Worm (Caenorhabditis elegans) whole organism, L3 larva: ENCODE measurements around the gene bath-2.

Source experiments
- R02D3.7 ChIP-seq: fragments of 150-350 bp; optimal IDR thresholded peaks from 2 replicates; lab custom pipeline; 2014; ENCODE audit warnings: missing biosample characterization, missing genetic modification characterization
- ZK546.5 ChIP-seq: sonication (generic microtip); optimal IDR thresholded peaks from 2 replicates; lab custom pipeline; 2017; ENCODE audit warnings: missing biosample characterization, missing genetic modification characterization
- ama-1 ChIP-seq: fragments of 150-350 bp; optimal IDR thresholded peaks from 2 replicates; lab custom pipeline; 2018
- ceh-16 ChIP-seq: sonication (generic microtip); optimal IDR thresholded peaks from 2 replicates; lab custom pipeline; 2017; ENCODE audit warnings: missing biosample characterization, missing genetic modification characterization
- ceh-82 ChIP-seq: fragments of 150-350 bp; optimal IDR thresholded peaks from 2 replicates; lab custom pipeline; 2014; ENCODE audit warnings: missing biosample characterization, missing genetic modification characterization
- ceh-9 ChIP-seq: sonication (generic microtip); optimal IDR thresholded peaks from 2 replicates; lab custom pipeline; 2018; ENCODE audit warnings: missing biosample characterization, missing genetic modification characterization
- egl-27 ChIP-seq: sonication (generic microtip); optimal IDR thresholded peaks from 4 replicates; lab custom pipeline; 2017; ENCODE audit warnings: missing biosample characterization, missing genetic modification reagents, missing genetic modification characterization
- egl-5 ChIP-seq: fragments of 150-350 bp; optimal IDR thresholded peaks from 2 replicates; lab custom pipeline; 2017; ENCODE audit warnings: missing biosample characterization, missing genetic modification reagents, missing genetic modification characterization, inconsistent platforms
- elt-2 ChIP-seq: sonication (generic microtip); optimal IDR thresholded peaks from 2 replicates; lab custom pipeline; 2016; ENCODE audit warnings: missing genetic modification reagents, mild to moderate bottlenecking, missing genetic modification characterization, missing compliant biosample characterization
- elt-3 ChIP-seq, 3 experiments: fragments of 150-350 bp in 1 of 3; sonication (generic microtip) in 2 of 3; optimal IDR thresholded peaks; 2 replicates in 2 of 3; 4 replicates in 1 of 3; lab custom pipeline; 2014 to 2017; ENCODE audit warnings: missing biosample characterization in 3 of 3, missing genetic modification characterization in 3 of 3
- fkh-10 ChIP-seq: sonication (generic microtip); optimal IDR thresholded peaks from 2 replicates; lab custom pipeline; 2017; ENCODE audit warnings: missing biosample characterization, missing genetic modification reagents, missing genetic modification characterization
- fkh-2 ChIP-seq: fragments of 150-350 bp; optimal IDR thresholded peaks from 2 replicates; lab custom pipeline; 2014; ENCODE audit warnings: missing biosample characterization, missing genetic modification reagents, missing genetic modification characterization
- hmg-11 ChIP-seq: sonication (generic microtip); optimal IDR thresholded peaks from 2 replicates; lab custom pipeline; 2016; ENCODE audit warnings: missing genetic modification characterization, missing compliant biosample characterization
- jun-1 ChIP-seq: fragments of 150-350 bp; optimal IDR thresholded peaks from 2 replicates; lab custom pipeline; 2014; ENCODE audit warnings: missing biosample characterization, missing genetic modification reagents, missing genetic modification characterization
- lin-15B ChIP-seq: fragments of 150-350 bp; optimal IDR thresholded peaks from 2 replicates; lab custom pipeline; 2014; ENCODE audit warnings: missing biosample characterization, missing genetic modification characterization
- lin-39 ChIP-seq: fragments of 150-350 bp; optimal IDR thresholded peaks from 2 replicates; lab custom pipeline; 2018; ENCODE audit warnings: missing biosample characterization, missing genetic modification reagents, missing genetic modification characterization
- lsy-12 ChIP-seq: sonication (generic microtip); optimal IDR thresholded peaks from 2 replicates; lab custom pipeline; 2016; ENCODE audit warnings: mild to moderate bottlenecking, missing genetic modification characterization, missing compliant biosample characterization
- mdl-1 ChIP-seq: fragments of 150-350 bp; optimal IDR thresholded peaks from 2 replicates; lab custom pipeline; 2014; ENCODE audit warnings: missing biosample characterization, missing genetic modification characterization
- nfya-1 ChIP-seq: sonication (generic microtip); optimal IDR thresholded peaks from 2 replicates; lab custom pipeline; 2017; ENCODE audit warnings: missing genetic modification characterization, mild to moderate bottlenecking, missing compliant biosample characterization, antibody characterized with exemption, moderate library complexity; ENCODE audit not compliant: insufficient read depth
- nhr-11 ChIP-seq: fragments of 150-350 bp; optimal IDR thresholded peaks from 2 replicates; lab custom pipeline; 2014; ENCODE audit warnings: missing biosample characterization, missing genetic modification characterization
- nhr-23 ChIP-seq: fragments of 150-350 bp; optimal IDR thresholded peaks from 2 replicates; lab custom pipeline; 2014; ENCODE audit warnings: missing biosample characterization, missing genetic modification reagents, missing genetic modification characterization
- nhr-25 ChIP-seq: sonication (generic microtip); optimal IDR thresholded peaks from 2 replicates; lab custom pipeline; 2017; ENCODE audit warnings: missing biosample characterization, missing genetic modification characterization
- nhr-28 ChIP-seq: fragments of 150-350 bp; optimal IDR thresholded peaks from 2 replicates; lab custom pipeline; 2014; ENCODE audit warnings: missing biosample characterization, missing genetic modification characterization
- nhr-43 ChIP-seq: sonication (generic microtip); optimal IDR thresholded peaks from 2 replicates; lab custom pipeline; 2016; ENCODE audit warnings: mild to moderate bottlenecking, missing genetic modification characterization, missing compliant biosample characterization; ENCODE audit not compliant: poor library complexity, severe bottlenecking
- nhr-67 ChIP-seq: fragments of 150-350 bp; optimal IDR thresholded peaks from 2 replicates; lab custom pipeline; 2014; ENCODE audit warnings: missing biosample characterization, missing genetic modification characterization
- nhr-76 ChIP-seq: fragments of 150-350 bp; sonication (generic microtip); optimal IDR thresholded peaks from 5 replicates; lab custom pipeline; 2014; ENCODE audit warnings: missing biosample characterization, missing genetic modification characterization
- nhr-77 ChIP-seq: fragments of 150-350 bp; optimal IDR thresholded peaks from 2 replicates; lab custom pipeline; 2014; ENCODE audit warnings: missing biosample characterization, missing genetic modification characterization
- pqm-1 ChIP-seq: fragments of 150-350 bp; optimal IDR thresholded peaks from 2 replicates; lab custom pipeline; 2017; ENCODE audit warnings: missing biosample characterization, missing genetic modification characterization, inconsistent platforms
- snpc-4 ChIP-seq: fragments of 150-350 bp; optimal IDR thresholded peaks from 2 replicates; lab custom pipeline; 2014; ENCODE audit warnings: missing biosample characterization, missing genetic modification characterization
- tbx-2 ChIP-seq: sonication (generic microtip); optimal IDR thresholded peaks from 2 replicates; lab custom pipeline; 2016; ENCODE audit warnings: mild to moderate bottlenecking, missing genetic modification characterization, missing compliant biosample characterization
- unc-39 ChIP-seq: sonication (generic microtip); optimal IDR thresholded peaks from 4 replicates; lab custom pipeline; 2017; ENCODE audit warnings: missing biosample characterization, missing genetic modification characterization
- ztf-11 ChIP-seq: fragments of 150-350 bp; optimal IDR thresholded peaks from 2 replicates; lab custom pipeline; 2014; ENCODE audit warnings: missing biosample characterization, missing genetic modification characterization

Gene bath-2

DNA sequence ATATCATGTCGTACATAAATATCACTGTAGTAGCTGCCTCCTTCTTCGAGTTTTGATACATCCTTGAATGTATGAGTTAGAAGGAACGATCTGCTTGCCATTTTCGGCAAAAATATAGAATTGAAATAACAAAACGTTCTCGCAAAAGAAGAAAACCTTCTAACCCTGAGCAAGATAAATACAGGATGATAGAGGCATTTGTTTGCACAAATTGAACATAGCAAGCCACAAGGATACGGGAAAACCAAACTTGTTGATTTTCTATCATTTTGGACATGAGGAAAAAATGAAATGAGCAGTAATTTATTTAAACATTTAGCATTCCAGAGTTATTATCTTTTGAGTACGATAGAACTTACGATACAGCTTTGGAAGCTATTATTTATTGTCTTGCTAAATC lies 33.5 kb downstream of the bath-2 start, which contains the start of gene math-8:
math-8 (minus strand) TSS at position 101 of the 400 bp plus-strand sequence.
- TF ChIP-seq nhr-25 (tag; lab: Kevin White, UChicago) = no peak
- TF ChIP-seq lsy-12 (tag; lab: Kevin White, UChicago) = no peak
- TF ChIP-seq ceh-82 = no peak
- TF ChIP-seq elt-3 (tag; optimal IDR thresholded peaks at IDR 0.05; lab: Kevin White, UChicago) = no peak
- no peak for TF ChIP-seq mdl-1 (tag; lab: Kevin White, UChicago)
- TF ChIP-seq tbx-2 (tag; lab: Kevin White, UChicago) = no peak
- TF ChIP-seq lin-15B (tag; lab: Kevin White, UChicago) = no peak
- TF ChIP-seq snpc-4 (tag; lab: Kevin White, UChicago) = no peak
- TF ChIP-seq nhr-23 (tag; lab: Kevin White, UChicago) = no peak
- no peak for TF ChIP-seq fkh-10

DNA sequence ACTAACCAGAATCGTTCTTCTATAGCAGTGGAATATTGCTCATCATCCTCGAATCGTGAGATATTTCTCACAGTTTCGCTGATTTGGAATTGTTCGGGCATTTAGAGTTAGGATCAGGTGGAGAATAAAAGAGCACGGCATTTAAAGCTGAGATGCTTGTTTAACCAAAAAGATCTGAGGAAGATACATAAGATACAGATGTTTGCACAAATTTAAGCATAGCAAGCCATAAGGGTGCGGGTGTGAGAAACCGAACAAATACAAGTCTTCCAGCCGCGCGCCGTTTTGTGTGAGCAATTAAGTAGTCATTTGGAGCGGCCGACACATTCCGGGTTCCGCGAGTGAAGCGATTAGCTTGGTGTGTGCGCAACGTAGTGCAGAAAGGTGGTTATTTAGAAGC lies 36.2 kb downstream of the bath-2 start, which contains the start of gene math-7:
math-7 (minus strand) TSS at position 101 of the 400 bp plus-strand sequence.
- no peak for TF ChIP-seq fkh-2 (tag; lab: Kevin White, UChicago)
- no peak for TF ChIP-seq elt-2 (tag; lab: Kevin White, UChicago)
- no peak for TF ChIP-seq mdl-1 (tag; lab: Kevin White, UChicago)
- TF ChIP-seq ZK546.5 (tag; lab: Kevin White, UChicago) = no peak
- TF ChIP-seq lin-39 = no peak
- TF ChIP-seq nfya-1 (tag; lab: Kevin White, UChicago) = no peak
- no peak for TF ChIP-seq nhr-43 (tag; lab: Kevin White, UChicago)
- no peak for TF ChIP-seq elt-3 (tag; optimal IDR thresholded peaks at IDR 0.05; lab: Kevin White, UChicago)
- TF ChIP-seq ztf-11 (tag; lab: Kevin White, UChicago) = no peak
- TF ChIP-seq, all 47 proteins: peak for 0

ce11 chrII:1884635-1885034 lies 37.9 kb downstream of the bath-2 start, which contains the start of gene math-6:
math-6 (minus strand) TSS chrII:1884735.
- TF ChIP-seq ztf-11 (tag; lab: Kevin White, UChicago) = no peak
- TF ChIP-seq ZK546.5 (tag; lab: Kevin White, UChicago) = no peak
- TF ChIP-seq snpc-4 (tag; lab: Kevin White, UChicago) = no peak
- TF ChIP-seq jun-1 (tag; lab: Kevin White, UChicago) = no peak
- TF ChIP-seq nhr-67 (tag; lab: Kevin White, UChicago) = no peak

DNA sequence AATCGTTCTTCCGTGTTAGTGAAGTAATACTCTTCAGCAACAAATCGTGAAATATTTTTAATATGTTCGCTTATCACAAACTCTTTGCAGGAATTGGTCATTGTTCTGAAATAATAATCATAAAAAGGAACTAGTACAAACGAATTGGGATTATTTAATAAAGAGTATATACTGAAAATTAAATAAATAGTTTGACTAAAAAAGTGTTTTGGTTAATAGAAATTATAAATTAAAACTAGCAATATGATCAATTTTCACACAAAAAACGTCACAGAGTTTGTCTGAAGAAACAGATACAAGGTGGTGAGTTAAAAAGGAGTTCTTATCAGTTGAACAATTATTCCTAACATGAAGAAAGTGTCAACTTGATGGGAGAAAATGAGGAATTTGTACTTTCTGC lies 39.9 kb downstream of the bath-2 start, which contains the start of gene math-5:
math-5 (minus strand) TSS at position 101 of the 400 bp plus-strand sequence.
- TF ChIP-seq lin-15B (tag; lab: Kevin White, UChicago) (no peak), elt-3 (tag; optimal IDR thresholded peaks at IDR 0.05; lab: Kevin White, UChicago) (no peak), nhr-77 (tag; lab: Kevin White, UChicago) (no peak), nhr-43 (tag; lab: Kevin White, UChicago) (no peak), ceh-9 (tag; lab: Kevin White, UChicago) (no peak), elt-2 (tag; lab: Kevin White, UChicago) (no peak), fkh-2 (tag; lab: Kevin White, UChicago) (no peak), ZK546.5 (tag; lab: Kevin White, UChicago) (no peak), nhr-28 (tag; lab: Kevin White, UChicago) (no peak), egl-5 (tag; lab: Kevin White, UChicago) (no peak), ceh-16 (tag; lab: Kevin White, UChicago) (no peak), R02D3.7 (tag; lab: Kevin White, UChicago) (no peak), tbx-2 (tag; lab: Kevin White, UChicago) (no peak), nfya-1 (tag; lab: Kevin White, UChicago) (no peak), nhr-76 (tag; lab: Kevin White, UChicago) (no peak)

DNA sequence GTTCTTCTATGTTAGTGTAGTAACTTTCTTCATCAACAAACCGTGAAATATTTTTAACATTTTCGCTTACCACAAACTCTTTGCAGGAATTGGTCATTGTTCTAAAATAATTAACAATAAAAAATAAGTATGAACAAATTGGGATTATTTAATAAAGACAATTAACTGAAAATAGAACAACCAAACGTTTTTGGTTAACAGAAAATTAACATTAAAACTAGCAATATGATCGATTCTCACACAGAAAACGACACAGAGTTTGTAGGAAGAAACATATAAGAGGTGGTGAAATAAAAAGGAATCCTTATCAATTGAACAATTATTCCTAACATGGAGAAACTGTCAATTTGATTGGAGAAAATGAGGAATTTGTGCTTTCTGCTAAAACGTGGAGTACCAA lies 43.9 kb downstream of the bath-2 start, which contains the start of gene math-16:
math-16 (minus strand) TSS at position 101 of the 400 bp plus-strand sequence.
- TF ChIP-seq ceh-16 (tag; lab: Kevin White, UChicago) = no peak

DNA sequence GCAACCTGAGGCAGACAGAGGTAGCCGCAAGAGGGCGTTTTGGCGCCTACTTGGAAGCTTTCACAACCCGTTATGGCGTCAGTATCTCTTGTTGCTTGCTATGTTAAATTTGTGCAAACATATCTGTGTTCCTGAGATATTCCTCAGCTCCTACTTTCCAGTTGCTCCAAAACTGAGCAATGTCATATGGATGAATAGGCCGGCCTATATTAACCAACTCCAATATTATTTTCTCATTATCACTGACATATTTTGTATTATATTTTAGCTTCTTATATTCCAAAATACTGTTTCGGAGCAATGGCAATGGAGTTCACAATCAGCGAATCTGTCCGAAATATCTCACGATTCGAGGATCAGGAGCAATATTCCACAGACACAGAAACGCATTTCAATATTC lies 46.9 kb downstream of the bath-2 start, which contains the start of gene math-13:
math-13 (plus strand) TSS at position 301 of the 400 bp plus-strand sequence.
- TF ChIP-seq ceh-82 (no peak), pqm-1 (tag; lab: Kevin White, UChicago) (no peak), nfya-1 (tag; lab: Kevin White, UChicago) (no peak), ama-1 (no peak), unc-39 (no peak), snpc-4 (tag; lab: Kevin White, UChicago) (no peak), nhr-11 (tag; lab: Kevin White, UChicago) (no peak), ceh-9 (tag; lab: Kevin White, UChicago) (no peak), elt-2 (tag; lab: Kevin White, UChicago) (no peak), egl-27 (tag; lab: Kevin White, UChicago) (no peak), hmg-11 (tag; lab: Kevin White, UChicago) (no peak), lsy-12 (tag; lab: Kevin White, UChicago) (no peak)
